Worm (Caenorhabditis elegans) whole organism, L4 larva: ENCODE data around the gene Y56A3A.41.

Source experiments
- ceh-28 ChIP-seq: fragments of 150-350 bp; optimal IDR thresholded peaks from 2 replicates; lab custom pipeline; 2014; ENCODE audit warnings: missing biosample characterization, missing genetic modification reagents, missing genetic modification characterization
- ceh-82 ChIP-seq: sonication (generic microtip); optimal IDR thresholded peaks from 2 replicates; lab custom pipeline; 2017; ENCODE audit warnings: missing biosample characterization, missing genetic modification characterization
- snpc-4 ChIP-seq: fragments of 150-350 bp; optimal IDR thresholded peaks from 2 replicates; lab custom pipeline; 2014; ENCODE audit warnings: missing biosample characterization, missing genetic modification characterization

DNA sequence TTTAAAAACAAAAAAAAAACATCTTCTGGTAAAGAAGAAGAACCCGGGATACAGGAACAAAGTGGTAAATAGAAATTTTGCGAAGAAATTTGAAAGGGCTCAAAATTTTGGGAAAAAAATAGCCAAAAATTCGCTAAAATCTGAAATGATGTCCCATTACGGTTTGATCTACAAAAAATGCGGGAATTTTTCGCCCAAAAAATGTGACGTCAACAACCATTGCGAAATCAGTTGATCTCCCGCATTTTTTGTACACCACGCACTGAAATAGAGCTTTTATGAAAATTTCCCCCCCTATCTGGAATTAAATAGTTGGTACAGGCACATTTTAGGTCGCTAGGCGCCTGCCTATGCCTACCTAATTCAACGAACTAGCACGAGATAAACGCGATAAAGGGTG lies 43.2 kb downstream of the Y56A3A.41 start:
- TF ChIP-seq snpc-4 (tag; lab: Kevin White, UChicago) (no peak), ceh-82 (no peak), ceh-28 (tag; lab: Kevin White, UChicago) (no peak)
